Fruit fly (Drosophila melanogaster): Measurements from ENCODE around the gene CG32277.

CG32277 gene

dm6 chr3L:3224740-3225719 is 19.8 kb upstream of the CG32277 start, which contains the start of gene Larp4B (continued):
- TF ChIP-seq Eip74EF (GFP tag; optimal IDR thresholded peaks at IDR 0.05) (no peak), sqz (GFP tag; optimal IDR thresholded peaks at IDR 0.05) (peak; percentile 77), Neu2 (GFP tag; optimal IDR thresholded peaks at IDR 0.05; ENCODE audit: borderline replicate concordance) (no peak), Dip3 (GFP tag; optimal IDR thresholded peaks at IDR 0.05) (no peak), CG2202 (tag; optimal IDR thresholded peaks at IDR 0.05) (no peak), CG7987 (GFP tag; optimal IDR thresholded peaks at IDR 0.05) (peak; percentile 23), E2f1 (GFP tag; IDR thresholded peaks at IDR 0.05) (no peak), ash1 (GFP tag; optimal IDR thresholded peaks at IDR 0.05) (no peak), Xbp1 (GFP tag; optimal IDR thresholded peaks at IDR 0.05) (peak; percentile 21), slp2 (GFP tag; optimal IDR thresholded peaks at IDR 0.05) (no peak), CG17829 (tag; optimal IDR thresholded peaks at IDR 0.05) (peak; percentile 22), hbn (GFP tag; IDR thresholded peaks at IDR 0.05; ENCODE audit: partially characterized antibody) (peak; percentile 64), tin (GFP tag; optimal IDR thresholded peaks at IDR 0.05) (no peak), CG14441 (GFP tag; IDR thresholded peaks at IDR 0.05) (no peak), maf-S (GFP tag; optimal IDR thresholded peaks at IDR 0.05) (no peak), Sox102F (GFP tag; optimal IDR thresholded peaks at IDR 0.05) (no peak), Spps (tag; optimal IDR thresholded peaks at IDR 0.05) (no peak), Sin3A (optimal IDR thresholded peaks at IDR 0.05) (peak; percentile 86), CG10959 (GFP tag; IDR thresholded peaks at IDR 0.05) (no peak), ham (GFP tag; IDR thresholded peaks at IDR 0.05) (no peak), sisA (GFP tag; IDR thresholded peaks at IDR 0.05) (no peak), CG11696 (GFP tag; IDR thresholded peaks at IDR 0.05) (no peak), Ssrp (tag; optimal IDR thresholded peaks at IDR 0.05) (peak; percentile 14), CG9817 (tag; optimal IDR thresholded peaks at IDR 0.05) (no peak), disco-r (GFP tag; optimal IDR thresholded peaks at IDR 0.05) (peak; percentile 55), CG1529 (GFP tag; optimal IDR thresholded peaks at IDR 0.05) (no peak), Bgb (GFP tag; IDR thresholded peaks at IDR 0.05; ENCODE audit: partially characterized antibody) (no peak), Rx (GFP tag; IDR thresholded peaks at IDR 0.05) (no peak), CG10321 (GFP tag; IDR thresholded peaks at IDR 0.05) (no peak), her (GFP tag; optimal IDR thresholded peaks at IDR 0.05) (no peak), yki (optimal IDR thresholded peaks at IDR 0.05) (no peak), Rfx (GFP tag; IDR thresholded peaks at IDR 0.05) (peak; percentile 45), Dip2 (GFP tag; IDR thresholded peaks at IDR 0.05) (no peak), CG17612 (GFP tag; IDR thresholded peaks at IDR 0.05) (no peak), CG14050 (GFP tag; IDR thresholded peaks at IDR 0.05) (no peak), peb (GFP tag; IDR thresholded peaks at IDR 0.05) (no peak), BEAF-32 (GFP tag; optimal IDR thresholded peaks at IDR 0.05) (peak; percentile 83), CG8290 (GFP tag; optimal IDR thresholded peaks at IDR 0.05) (peak; percentile 4), CG8290 (tag; optimal IDR thresholded peaks at IDR 0.05) (no peak), CG10543 (GFP tag; optimal IDR thresholded peaks at IDR 0.05) (no peak), PHDP (tag; optimal IDR thresholded peaks at IDR 0.05) (peak; percentile 2), CG13894 (tag; optimal IDR thresholded peaks at IDR 0.05) (no peak), NFAT (GFP tag; IDR thresholded peaks at IDR 0.05) (no peak), CG2875 (GFP tag; optimal IDR thresholded peaks at IDR 0.05) (no peak), NfI (GFP tag; optimal IDR thresholded peaks at IDR 0.05) (peak; percentile 21), Chrac-16 (GFP tag; optimal IDR thresholded peaks at IDR 0.05) (no peak), HmgZ (tag; optimal IDR thresholded peaks at IDR 0.05) (peak; percentile 61), chinmo (GFP tag; IDR thresholded peaks at IDR 0.05; ENCODE audit: partially characterized antibody) (no peak), CG14710 (tag; optimal IDR thresholded peaks at IDR 0.05) (peak; percentile 43), Aef1 (GFP tag; IDR thresholded peaks at IDR 0.05) (no peak)

All from whole organism, embryonic.